Worm (Caenorhabditis elegans) whole organism, L4/young adult: ENCODE results near the gene srw-42.

Experiments
- W03F9.2 ChIP-seq: fragments of 150-350 bp; optimal IDR thresholded peaks from 2 replicates; lab custom pipeline; 2014; ENCODE audit warnings: missing biosample characterization, missing genetic modification characterization
- dao-5 ChIP-seq: sonication (generic microtip); optimal IDR thresholded peaks from 2 replicates; lab custom pipeline; 2016; ENCODE audit warnings: missing genotype, missing genetic modification characterization, moderate library complexity, missing compliant biosample characterization
- him-1 ChIP-seq: sonication (generic microtip); optimal IDR thresholded peaks from 2 replicates; lab custom pipeline; 2016; ENCODE audit warnings: missing genotype, missing genetic modification reagents, missing genetic modification characterization, missing compliant biosample characterization

The srw-42 gene

ce11 chrV:16713797-16714196, 20.2 kb upstream of the srw-42 start:
- TF ChIP-seq dao-5 (tag; lab: Kevin White, UChicago) (no peak), him-1 (tag; lab: Kevin White, UChicago) (no peak), W03F9.2 (no peak)

ce11 chrV:16706549-16706948, 12.9 kb upstream of the srw-42 start, which contains the start of gene clec-9:
TSS of gene clec-9 (minus strand) at chrV:16706649.
- TF ChIP-seq him-1 (tag; lab: Kevin White, UChicago) = no peak
- no peak for TF ChIP-seq dao-5 (tag; lab: Kevin White, UChicago)
- no peak for TF ChIP-seq W03F9.2

DNA sequence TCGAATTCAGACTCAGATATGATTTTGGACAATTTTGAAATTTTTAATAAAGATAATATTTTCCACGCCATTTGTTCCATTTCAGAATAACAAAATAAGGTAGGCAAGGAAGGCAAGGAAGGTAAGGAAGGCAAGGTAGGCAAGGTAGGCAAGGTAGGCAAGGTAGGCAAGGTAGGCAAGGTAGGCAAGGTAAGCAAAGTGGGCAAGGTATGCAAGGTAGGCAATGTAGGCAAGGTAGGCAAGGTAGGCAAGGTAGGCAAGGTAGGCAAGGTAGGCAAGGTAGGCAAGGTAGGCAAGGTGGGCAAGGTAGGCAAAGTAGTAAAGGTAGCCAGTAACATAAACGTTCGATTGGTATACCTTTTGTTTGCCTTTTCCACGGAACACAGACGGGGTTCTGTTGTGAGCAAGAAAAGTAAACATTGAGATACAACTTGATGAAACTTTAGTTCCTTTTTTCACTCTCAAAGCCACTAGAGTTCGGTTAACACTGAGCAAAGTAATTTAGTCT, 6.2 kb upstream of the srw-42 start, which contains the start of gene Y70C5C.1:
Y70C5C.1 (plus strand) TSS at position 458 of the 508 bp plus-strand sequence.
- TF ChIP-seq W03F9.2 = no peak
- TF ChIP-seq him-1 (tag; lab: Kevin White, UChicago) = no peak
- TF ChIP-seq dao-5 (tag; lab: Kevin White, UChicago) = no peak

- TF ChIP-seq him-1 (tag; lab: Kevin White, UChicago) = no peak
- no peak for TF ChIP-seq dao-5 (tag; lab: Kevin White, UChicago)
- no peak for TF ChIP-seq W03F9.2
Measured at ce11 chrV:16697178-16697577, 3.5 kb upstream of the srw-42 start, which contains the start of gene srw-41. TSS of gene srw-41 (plus strand) at chrV:16697478.

DNA sequence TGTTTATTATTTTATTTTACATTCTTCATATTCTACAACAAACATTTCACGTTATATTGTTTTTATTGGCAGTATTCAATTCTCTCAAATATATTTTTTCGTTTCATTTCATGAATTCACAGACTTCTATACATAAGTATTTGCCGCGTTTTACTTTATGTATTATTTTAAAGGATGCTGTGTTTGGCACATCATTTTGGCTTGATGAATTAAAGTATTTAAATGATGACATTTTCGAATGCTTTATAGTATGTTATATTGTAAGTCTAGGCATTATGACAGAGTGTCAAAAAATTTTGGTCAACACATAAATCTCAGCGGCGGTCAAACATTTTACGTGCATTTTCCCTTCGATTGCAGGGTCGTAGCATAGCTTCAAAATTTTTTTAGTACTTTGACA, 1.9 kb upstream of the srw-42 start:
- TF ChIP-seq him-1 (tag; lab: Kevin White, UChicago) (no peak), dao-5 (tag; lab: Kevin White, UChicago) (no peak), W03F9.2 (no peak)

DNA sequence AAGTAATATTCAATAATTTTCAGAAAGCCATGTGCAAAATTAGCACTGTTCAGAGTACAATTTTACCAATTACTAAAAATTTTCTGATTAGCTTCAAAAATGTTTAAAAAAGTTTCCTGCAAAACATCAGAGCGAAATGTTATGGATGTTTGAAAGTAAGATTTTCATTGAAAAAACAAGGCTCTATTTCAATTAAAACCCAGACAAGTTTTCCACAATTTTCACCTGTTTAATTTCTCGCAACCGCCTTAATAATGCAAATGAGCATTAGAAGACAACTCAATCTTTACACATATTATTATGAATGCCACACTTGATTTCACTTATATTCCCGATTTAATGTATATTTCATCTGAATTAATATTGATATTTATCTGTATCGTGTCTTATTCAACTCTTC, 906 bp upstream of the srw-42 start, which contains the start of gene srz-101:
srz-101 (plus strand) TSS at position 301 of the 400 bp plus-strand sequence.
- TF ChIP-seq him-1 (tag; lab: Kevin White, UChicago) (no peak), W03F9.2 (no peak), dao-5 (tag; lab: Kevin White, UChicago) (no peak)

ce11 chrV:16692988-16693387, 644 bp downstream of the srw-42 start:
- no peak for TF ChIP-seq W03F9.2
- TF ChIP-seq dao-5 (tag; lab: Kevin White, UChicago) = no peak
- TF ChIP-seq him-1 (tag; lab: Kevin White, UChicago) = no peak

DNA sequence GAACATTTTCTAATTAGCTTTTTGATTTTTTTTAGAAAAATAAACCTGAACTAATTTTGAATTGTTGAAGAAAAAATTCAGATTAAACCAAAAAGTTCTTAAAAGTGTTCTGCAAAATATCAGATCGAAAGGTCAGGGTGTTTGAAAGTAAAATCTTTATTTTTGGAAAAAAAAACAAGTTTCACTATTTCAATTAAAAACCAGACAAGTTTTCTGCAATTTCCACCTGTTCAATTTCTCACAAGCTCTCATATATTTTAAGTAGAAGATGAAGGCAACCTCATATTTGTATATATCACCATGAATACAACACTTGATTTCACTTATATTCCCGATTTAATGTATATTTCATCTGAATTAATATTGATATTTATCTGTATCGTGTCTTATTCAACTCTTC, 6.4 kb downstream of the srw-42 start, which contains the start of gene srz-102:
srz-102 (plus strand) TSS at position 301 of the 400 bp plus-strand sequence.
- no peak for TF ChIP-seq dao-5 (tag; lab: Kevin White, UChicago)

DNA sequence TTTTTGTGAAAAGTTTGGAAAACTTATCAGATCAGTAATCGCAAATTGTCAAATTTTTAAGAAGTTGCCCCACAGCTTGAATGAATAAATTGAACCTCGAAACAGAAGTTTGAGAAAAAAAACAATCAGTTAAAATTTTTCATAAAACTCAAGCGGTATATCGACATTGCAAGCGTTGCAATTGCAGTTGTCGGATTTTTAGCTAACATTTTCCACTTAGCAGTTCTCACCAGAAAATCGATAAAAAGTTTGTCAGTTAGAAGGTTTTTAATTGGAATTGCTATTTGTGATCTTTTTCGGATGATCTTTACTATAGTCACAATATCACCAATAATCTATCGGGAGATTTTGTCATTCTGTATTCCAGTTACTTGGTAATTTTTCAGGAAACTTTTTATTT, 7.9 kb downstream of the srw-42 start, which contains the start of gene srw-43:
srw-43 (plus strand) TSS at position 301 of the 400 bp plus-strand sequence.
- TF ChIP-seq dao-5 (tag; lab: Kevin White, UChicago) = no peak
- TF ChIP-seq W03F9.2 = no peak
- TF ChIP-seq him-1 (tag; lab: Kevin White, UChicago) = no peak

- no peak for TF ChIP-seq W03F9.2
- no peak for TF ChIP-seq him-1 (tag; lab: Kevin White, UChicago)
- no peak for TF ChIP-seq dao-5 (tag; lab: Kevin White, UChicago)
Measured at ce11 chrV:16683359-16683758, 10.3 kb downstream of the srw-42 start.

DNA sequence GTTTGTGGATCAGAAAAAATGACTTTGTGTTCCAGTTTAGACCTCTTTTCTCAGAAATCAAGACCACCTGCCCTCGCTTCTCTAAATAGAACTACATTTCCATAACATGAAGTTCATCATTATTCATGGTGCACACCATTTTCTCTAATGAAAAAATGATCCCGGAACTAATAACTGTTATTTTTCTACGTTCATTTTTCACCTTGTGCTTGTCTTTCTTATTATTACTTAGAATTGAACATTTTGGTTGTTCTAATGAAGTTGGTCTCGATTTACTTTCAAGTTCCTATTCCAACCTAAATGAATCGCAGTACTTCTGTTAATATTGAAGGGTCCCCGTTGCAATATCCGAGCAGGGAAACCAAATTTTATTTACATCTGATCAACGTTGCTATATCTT, 10.7 kb downstream of the srw-42 start, which contains the start of gene srw-36:
srw-36 (plus strand) TSS at position 301 of the 400 bp plus-strand sequence.
- TF ChIP-seq W03F9.2 = no peak
- no peak for TF ChIP-seq him-1 (tag; lab: Kevin White, UChicago)
- no peak for TF ChIP-seq dao-5 (tag; lab: Kevin White, UChicago)

ce11 chrV:16679981-16680380, 13.7 kb downstream of the srw-42 start, which contains the start of gene srw-44:
TSS of gene srw-44 (plus strand) at chrV:16680281.
- TF ChIP-seq dao-5 (tag; lab: Kevin White, UChicago) (no peak), him-1 (tag; lab: Kevin White, UChicago) (no peak), W03F9.2 (no peak)

DNA sequence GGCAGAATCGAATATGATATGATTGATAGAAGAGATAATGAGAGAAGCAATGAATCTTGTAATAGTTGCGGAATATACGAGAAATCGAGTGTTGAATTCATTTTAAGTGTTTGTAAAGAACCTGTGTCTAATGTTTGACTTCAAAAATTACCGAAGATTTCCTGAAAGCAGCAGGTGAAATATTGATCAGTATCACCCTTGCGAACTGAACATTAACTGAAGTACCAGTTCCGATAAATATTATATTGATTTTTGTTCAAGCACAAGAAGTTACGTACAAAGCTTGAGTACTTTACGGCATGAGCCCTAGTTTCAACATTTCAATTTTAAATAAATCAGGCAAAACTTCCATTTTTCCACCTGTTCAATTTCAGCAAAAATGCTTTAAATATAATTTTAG, 14.4 kb downstream of the srw-42 start, which contains the start of gene srz-103:
srz-103 (minus strand) TSS at position 101 of the 400 bp plus-strand sequence.
- TF ChIP-seq W03F9.2 (no peak), dao-5 (tag; lab: Kevin White, UChicago) (no peak), him-1 (tag; lab: Kevin White, UChicago) (no peak)

DNA sequence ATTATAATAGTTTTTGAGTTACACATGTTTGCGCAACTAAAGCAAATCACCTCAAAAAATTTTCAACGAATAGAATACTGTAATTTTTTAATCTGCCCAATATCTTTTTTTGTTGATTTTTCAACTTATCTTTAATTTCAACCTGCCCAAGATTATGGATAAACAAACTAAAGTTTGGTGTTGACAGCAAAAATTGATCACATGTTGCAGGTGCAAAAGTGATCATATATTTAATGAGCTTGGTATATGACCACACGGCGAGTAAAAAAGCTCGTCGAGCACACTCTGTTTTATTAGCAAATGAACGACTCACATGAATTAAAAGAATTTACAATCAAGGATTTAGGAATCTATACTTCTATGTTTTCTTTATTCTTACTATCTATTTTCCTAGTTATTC, 18.1 kb downstream of the srw-42 start, which contains the start of gene srz-1:
srz-1 (plus strand) TSS at position 301 of the 400 bp plus-strand sequence.
- TF ChIP-seq W03F9.2 (no peak), him-1 (tag; lab: Kevin White, UChicago) (no peak)

DNA sequence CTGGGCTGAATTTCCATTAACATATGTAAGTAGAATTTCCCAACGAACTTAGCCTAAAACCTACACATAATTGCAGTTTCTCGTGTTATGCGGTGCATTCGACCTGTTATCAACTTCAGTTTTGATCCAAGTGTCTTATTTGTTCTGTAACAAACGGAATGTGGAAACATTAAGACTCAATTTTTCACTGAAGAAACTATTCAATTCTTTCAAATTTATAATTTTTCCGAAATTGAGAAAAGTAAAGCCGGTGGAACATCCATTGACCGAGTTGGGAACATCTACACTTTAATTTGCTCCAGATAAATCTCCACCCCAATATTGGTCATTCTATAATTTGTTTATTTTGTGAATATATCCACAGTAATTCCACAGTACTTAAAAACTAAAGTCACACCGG, 19.2 kb downstream of the srw-42 start:
- no peak for TF ChIP-seq W03F9.2
- no peak for TF ChIP-seq him-1 (tag; lab: Kevin White, UChicago)
- no peak for TF ChIP-seq dao-5 (tag; lab: Kevin White, UChicago)
